Worm (Caenorhabditis elegans): ENCODE data around the gene ZK512.11.
A peak's percentile ranks its signal among the peaks of the same experiment; 100 is the strongest.

Gene ZK512.11

ce11 chrIII:9114076-9114475 is 29.9 kb upstream of the ZK512.11 start:
- no peak for TF ChIP-seq fkh-8 (tag; optimal IDR thresholded peaks at IDR 0.05)
- TF ChIP-seq ceh-82 (tag; optimal IDR thresholded peaks at IDR 0.05): no peak
- TF ChIP-seq mab-9 (GFP tag; IDR thresholded peaks at IDR 0.05): no peak
- TF ChIP-seq blmp-1 (tag; optimal IDR thresholded peaks at IDR 0.05): peak; percentile 0
- TF ChIP-seq lin-39 (tag; optimal IDR thresholded peaks at IDR 0.05): no peak

ce11 chrIII:9114649-9115048 is 29.4 kb upstream of the ZK512.11 start, which contains the start of gene ZK512.1:
ZK512.1 (plus strand) TSS chrIII:9114949.
- TF ChIP-seq efl-1 (optimal IDR thresholded peaks at IDR 0.05): no peak
- peak in 1 of 2 experiments; percentile 65 for TF ChIP-seq efl-1 (GFP tag; optimal IDR thresholded peaks at IDR 0.05 in 1 of 2)
- no peak for TF ChIP-seq C04F5.9 (tag; optimal IDR thresholded peaks at IDR 0.05)

ce11 chrIII:9115745-9116144 is 28.3 kb upstream of the ZK512.11 start:
- TF ChIP-seq swsn-7 (tag; optimal IDR thresholded peaks at IDR 0.05) (no peak), fkh-8 (tag; optimal IDR thresholded peaks at IDR 0.05) (no peak), aha-1 (tag; optimal IDR thresholded peaks at IDR 0.05) (no peak), Y116A8C.19 (tag; optimal IDR thresholded peaks at IDR 0.05; ENCODE audit: borderline replicate concordance) (no peak)

ce11 chrIII:9118314-9118850 is 25.6 kb upstream of the ZK512.11 start, which contains the start of gene grl-11:
grl-11 (minus strand) TSS chrIII:9118364.
- TF ChIP-seq rnt-1 (tag; optimal IDR thresholded peaks at IDR 0.05): peak; percentile 36
- TF ChIP-seq hlh-17 (GFP tag; optimal IDR thresholded peaks at IDR 0.05; ENCODE audit: borderline replicate concordance): no peak

- peak; percentile 23 for TF ChIP-seq blmp-1 (tag; optimal IDR thresholded peaks at IDR 0.05)
- TF ChIP-seq lin-35 (GFP tag; optimal IDR thresholded peaks at IDR 0.05): peak in 1 of 2 experiments; percentile 20
- peak; percentile 66 for TF ChIP-seq grh-1 (GFP tag; IDR thresholded peaks at IDR 0.05)
- TF ChIP-seq pag-3 (tag; optimal IDR thresholded peaks at IDR 0.05; ENCODE audit: borderline replicate concordance, insufficient read depth): peak; percentile 90
- TF ChIP-seq ama-1 (optimal IDR thresholded peaks at IDR 0.05): no peak
- TF ChIP-seq nhr-85 (tag): peak; percentile 49
- TF ChIP-seq lin-14 (GFP tag; optimal IDR thresholded peaks at IDR 0.05): peak; percentile 71
- no peak for TF ChIP-seq ces-1 (GFP tag; optimal IDR thresholded peaks at IDR 0.05)
- TF ChIP-seq nhr-90 (tag; optimal IDR thresholded peaks at IDR 0.05; ENCODE audit: poor library complexity): peak; percentile 5
- peak; percentile 37 for TF ChIP-seq unc-130 (tag; optimal IDR thresholded peaks at IDR 0.05)
- no peak for TF ChIP-seq lin-15B (tag; optimal IDR thresholded peaks at IDR 0.05)
- peak; percentile 49 for TF ChIP-seq tbx-2 (tag; optimal IDR thresholded peaks at IDR 0.05)
- peak in 5 of 6 experiments; percentile 25 to 81 (median 66) for TF ChIP-seq elt-3 (tag; optimal IDR thresholded peaks at IDR 0.05)
These were observed 24.9 kb upstream of the ZK512.11 start, which contains the start of gene ced-11 for ce11 chrIII:9118921-9119606. ced-11 (plus strand) TSS chrIII:9119556.

ce11 chrIII:9125789-9126304 is 18.2 kb upstream of the ZK512.11 start, which contains the start of gene sec-16A.1:
sec-16A.1 (plus strand) TSS chrIII:9125839.
- TF ChIP-seq blmp-1 (tag; optimal IDR thresholded peaks at IDR 0.05) (peak; percentile 92), ztf-11 (tag; optimal IDR thresholded peaks at IDR 0.05) (no peak), unc-62 (GFP tag; optimal IDR thresholded peaks at IDR 0.05) (no peak), xbp-1 (tag; optimal IDR thresholded peaks at IDR 0.05) (peak; percentile 22), nhr-20 (tag; optimal IDR thresholded peaks at IDR 0.05) (peak; percentile 43), fkh-8 (tag; optimal IDR thresholded peaks at IDR 0.05) (no peak), lin-14 (GFP tag; optimal IDR thresholded peaks at IDR 0.05) (peak; percentile 32), efl-3 (GFP tag; optimal IDR thresholded peaks at IDR 0.05) (no peak), fkh-10 (GFP tag; optimal IDR thresholded peaks at IDR 0.05) (no peak), C16A3.4 (tag; optimal IDR thresholded peaks at IDR 0.05) (no peak), nhr-19 (GFP tag; conservative IDR thresholded peaks at IDR 0.05) (no peak), nhr-77 (tag; optimal IDR thresholded peaks at IDR 0.05) (no peak), pqm-1 (tag; optimal IDR thresholded peaks at IDR 0.05) (no peak), sox-4 (tag; optimal IDR thresholded peaks at IDR 0.05) (no peak), nhr-12 (tag; optimal IDR thresholded peaks at IDR 0.05) (no peak), nhr-85 (tag) (peak; percentile 4), snu-23 (GFP tag; optimal IDR thresholded peaks at IDR 0.05) (peak; percentile 52), vab-15 (tag; optimal IDR thresholded peaks at IDR 0.05) (no peak), mef-2 (tag; optimal IDR thresholded peaks at IDR 0.05) (no peak), alr-1 (tag; optimal IDR thresholded peaks at IDR 0.05; ENCODE audit: borderline replicate concordance) (no peak), elt-3 (tag; optimal IDR thresholded peaks at IDR 0.05) (peak in 1 of 6 experiments; percentile 58), mab-9 (GFP tag; IDR thresholded peaks at IDR 0.05) (no peak)

All from whole organism, L1 larva.